Fruit fly (Drosophila melanogaster): ENCODE measurements around the gene msn.
A peak's percentile ranks its signal among the peaks of the same experiment; 100 is the strongest.

msn gene

dm6 chr3L:2579557-2580224 lies 6.6 kb downstream of the msn start:
- TF ChIP-seq Hr96 (GFP tag; optimal IDR thresholded peaks at IDR 0.05) (no peak), Crg-1 (GFP tag; optimal IDR thresholded peaks at IDR 0.05) (no peak), CG1620 (GFP tag; optimal IDR thresholded peaks at IDR 0.05) (no peak), bab1 (GFP tag; optimal IDR thresholded peaks at IDR 0.05) (no peak)

dm6 chr3L:2578737-2579136 lies 7.6 kb downstream of the msn start:
- TF ChIP-seq CG14711 (tag; optimal IDR thresholded peaks at IDR 0.05) (peak; percentile 18), CG1620 (GFP tag; optimal IDR thresholded peaks at IDR 0.05) (no peak), CG11617 (GFP tag; optimal IDR thresholded peaks at IDR 0.05) (no peak), kay (GFP tag; ENCODE audit: borderline replicate concordance) (peak; percentile 73), Crg-1 (GFP tag; optimal IDR thresholded peaks at IDR 0.05) (no peak), cnc (optimal IDR thresholded peaks at IDR 0.05) (no peak), toe (GFP tag; optimal IDR thresholded peaks at IDR 0.05) (no peak), Hr96 (GFP tag; optimal IDR thresholded peaks at IDR 0.05) (no peak), CG7101 (tag; optimal IDR thresholded peaks at IDR 0.05) (peak; percentile 6), CG7045 (GFP tag; optimal IDR thresholded peaks at IDR 0.05) (no peak), Mnt (GFP tag; optimal IDR thresholded peaks at IDR 0.05) (no peak), Clk (GFP tag; optimal IDR thresholded peaks at IDR 0.05) (no peak), CG12768 (GFP tag; optimal IDR thresholded peaks at IDR 0.05) (no peak), tj (GFP tag; optimal IDR thresholded peaks at IDR 0.05) (no peak), ovo (GFP tag; optimal IDR thresholded peaks at IDR 0.05) (no peak), bab1 (GFP tag; optimal IDR thresholded peaks at IDR 0.05) (no peak), cic (GFP tag; optimal IDR thresholded peaks at IDR 0.05) (no peak), CG33017 (tag; optimal IDR thresholded peaks at IDR 0.05) (no peak), pad (GFP tag; optimal IDR thresholded peaks at IDR 0.05) (no peak), CG5204 (GFP tag; optimal IDR thresholded peaks at IDR 0.05) (no peak)

- no peak for TF ChIP-seq CG5204 (GFP tag; optimal IDR thresholded peaks at IDR 0.05)
- no peak for TF ChIP-seq ovo (GFP tag; optimal IDR thresholded peaks at IDR 0.05)
- no peak for TF ChIP-seq CG12768 (GFP tag; optimal IDR thresholded peaks at IDR 0.05)
- no peak for TF ChIP-seq tj (GFP tag; optimal IDR thresholded peaks at IDR 0.05)
- no peak for TF ChIP-seq CG33017 (tag; optimal IDR thresholded peaks at IDR 0.05)
- TF ChIP-seq Clk (GFP tag; optimal IDR thresholded peaks at IDR 0.05), result no peak
- TF ChIP-seq CG7101 (tag; optimal IDR thresholded peaks at IDR 0.05), result no peak
- TF ChIP-seq CG14711 (tag; optimal IDR thresholded peaks at IDR 0.05), result no peak
- no peak for TF ChIP-seq CG1620 (GFP tag; optimal IDR thresholded peaks at IDR 0.05)
- no peak for TF ChIP-seq CG7045 (GFP tag; optimal IDR thresholded peaks at IDR 0.05)
- TF ChIP-seq cnc (optimal IDR thresholded peaks at IDR 0.05), result no peak
- TF ChIP-seq Mnt (GFP tag; optimal IDR thresholded peaks at IDR 0.05), result no peak
- TF ChIP-seq cic (GFP tag; optimal IDR thresholded peaks at IDR 0.05), result no peak
These were observed 8.0 kb downstream of the msn start for dm6 chr3L:2578315-2578714.

dm6 chr3L:2577096-2577831 lies 9.1 kb downstream of the msn start:
- TF ChIP-seq CG1620 (GFP tag; optimal IDR thresholded peaks at IDR 0.05) (no peak), kay (GFP tag; ENCODE audit: borderline replicate concordance) (peak; percentile 53)

dm6 chr3L:2575240-2575639 lies 11.1 kb downstream of the msn start:
- TF ChIP-seq CG7101 (tag; optimal IDR thresholded peaks at IDR 0.05) (no peak), kay (GFP tag; ENCODE audit: borderline replicate concordance) (peak; percentile 53)

- TF ChIP-seq cnc (optimal IDR thresholded peaks at IDR 0.05), result no peak
- peak; percentile 94 for TF ChIP-seq tj (GFP tag; optimal IDR thresholded peaks at IDR 0.05)
- TF ChIP-seq Clk (GFP tag; optimal IDR thresholded peaks at IDR 0.05), result no peak
- TF ChIP-seq kay (GFP tag; ENCODE audit: borderline replicate concordance), result no peak
These were observed 11.6 kb downstream of the msn start for dm6 chr3L:2574716-2575115.

- no peak for TF ChIP-seq CG7101 (tag; optimal IDR thresholded peaks at IDR 0.05)
- no peak for TF ChIP-seq CG12768 (GFP tag; optimal IDR thresholded peaks at IDR 0.05)
- no peak for TF ChIP-seq Clk (GFP tag; optimal IDR thresholded peaks at IDR 0.05)
- no peak for TF ChIP-seq CG1620 (GFP tag; optimal IDR thresholded peaks at IDR 0.05)
- TF ChIP-seq ovo (GFP tag; optimal IDR thresholded peaks at IDR 0.05), result no peak
- peak; percentile 98 for TF ChIP-seq kay (GFP tag; ENCODE audit: borderline replicate concordance)
- TF ChIP-seq CG14711 (tag; optimal IDR thresholded peaks at IDR 0.05), result no peak
- TF ChIP-seq Crg-1 (GFP tag; optimal IDR thresholded peaks at IDR 0.05), result peak; percentile 13
- peak; percentile 69 for TF ChIP-seq cic (GFP tag; optimal IDR thresholded peaks at IDR 0.05)
- TF ChIP-seq tj (GFP tag; optimal IDR thresholded peaks at IDR 0.05), result no peak
- TF ChIP-seq CG11617 (GFP tag; optimal IDR thresholded peaks at IDR 0.05), result peak; percentile 0
- TF ChIP-seq CG33017 (tag; optimal IDR thresholded peaks at IDR 0.05), result peak; percentile 27
- no peak for TF ChIP-seq pad (GFP tag; optimal IDR thresholded peaks at IDR 0.05)
These were observed 13.3 kb downstream of the msn start for dm6 chr3L:2572907-2573591.

Data from whole organism, adult.